Fruit fly (Drosophila melanogaster) whole organism: ENCODE results near the gene CG9503.

Experiments used
- CG8478 ChIP-seq: fragments of >200 bp; optimal IDR thresholded peaks from 2 replicates; lab custom pipeline; 2018; ENCODE audit warnings: inconsistent platforms
- Dll ChIP-seq: fragments of >200 bp; optimal IDR thresholded peaks from 2 replicates; lab custom pipeline; 2017
- EcR ChIP-seq, 2 experiments: fragments of >200 bp; optimal IDR thresholded peaks; 2 replicates each; lab custom pipeline; 2017; ENCODE audit warnings: missing biosample characterization in 2 of 2, missing genetic modification characterization in 2 of 2, missing genetic modification reagents in 2 of 2
- pan ChIP-seq: fragments of >200 bp; optimal IDR thresholded peaks from 2 replicates; lab custom pipeline; 2017
- psq ChIP-seq: fragments of >200 bp; optimal IDR thresholded peaks from 2 replicates; lab custom pipeline; 2017
- usp ChIP-seq: fragments of >200 bp; optimal IDR thresholded peaks from 2 replicates; lab custom pipeline; 2017; ENCODE audit warnings: missing biosample characterization, missing genetic modification characterization, mixed read lengths

Gene CG9503

DNA sequence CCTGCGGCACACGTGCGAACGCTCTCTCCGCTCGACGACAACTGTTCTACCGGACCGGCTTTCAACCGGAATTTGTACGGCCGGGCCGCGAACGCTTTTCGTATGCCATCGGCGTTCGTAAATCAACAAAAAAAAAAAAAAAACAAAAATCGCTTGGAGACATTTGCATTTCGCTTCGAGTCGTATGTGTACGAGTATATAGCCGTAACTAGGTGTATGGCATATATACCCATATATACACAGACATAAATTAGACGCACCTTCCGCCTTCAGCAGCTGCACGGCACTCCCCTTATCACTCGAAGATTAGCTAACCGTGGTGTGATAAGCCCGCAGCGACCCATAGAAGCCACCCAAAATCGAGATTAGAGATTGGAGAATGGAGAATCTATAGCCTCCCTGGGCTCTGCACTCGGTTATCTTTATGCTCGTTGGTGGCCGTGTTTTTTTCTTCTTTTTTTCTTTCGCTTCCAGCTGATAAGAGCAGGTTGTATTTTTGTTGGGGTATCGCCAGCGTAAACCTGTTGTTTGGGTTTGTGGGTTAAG is 17.7 kb downstream of the CG9503 start, which contains the start of gene CG9512:
CG9512 (minus strand) TSS at position 51 of the 546 bp plus-strand sequence.
- TF ChIP-seq pan (lab: Kevin White, UChicago) (no peak), usp (no peak), EcR (GFP tag; optimal IDR thresholded peaks at IDR 0.05; lab: Kevin White, UChicago) (no peak)

DNA sequence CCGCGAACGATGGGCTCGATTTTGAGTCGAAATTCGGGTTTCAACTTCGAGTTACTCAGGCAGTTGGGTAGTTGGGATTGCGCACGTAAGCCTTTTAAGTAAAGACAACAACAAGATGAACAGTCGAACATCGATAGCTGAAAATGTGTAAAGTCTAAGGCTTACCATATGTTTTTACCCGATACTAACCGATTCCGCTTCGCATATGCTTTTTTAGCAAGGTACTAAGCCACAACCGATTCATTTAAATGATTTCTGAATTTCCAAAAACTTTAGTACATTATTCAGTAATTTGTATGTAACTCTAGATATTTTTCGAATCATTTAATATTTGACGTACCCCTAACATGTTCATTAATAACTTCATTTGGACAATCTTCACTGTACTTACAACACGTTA is 25.7 kb downstream of the CG9503 start:
- TF ChIP-seq Dll (no peak), pan (lab: Kevin White, UChicago) (no peak)

DNA sequence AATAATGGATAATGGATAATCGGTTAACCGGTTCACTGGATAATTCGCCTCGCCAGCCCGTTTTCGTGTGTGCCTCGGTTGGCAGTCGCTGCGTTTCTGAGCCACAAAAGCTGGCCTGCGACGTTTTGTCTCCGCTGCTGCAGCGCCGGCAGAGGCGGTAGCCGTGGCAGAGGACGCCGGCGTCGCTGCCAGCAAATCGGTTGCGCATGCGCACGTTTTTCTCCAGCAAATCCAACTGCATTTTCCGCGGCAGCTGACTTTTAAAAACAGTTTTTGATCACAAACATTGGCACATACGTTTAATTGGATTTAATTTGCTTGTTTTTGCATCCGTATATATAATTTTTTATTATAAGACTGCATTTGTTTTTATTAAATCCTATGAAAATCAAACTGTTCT is 26.5 kb downstream of the CG9503 start, which contains the start of gene CG9514:
CG9514 (minus strand) TSS at position 101 of the 400 bp plus-strand sequence.
- TF ChIP-seq psq (lab: Kevin White, UChicago): no peak
- TF ChIP-seq pan (lab: Kevin White, UChicago): no peak
- TF ChIP-seq EcR (GFP tag; optimal IDR thresholded peaks at IDR 0.05; lab: Kevin White, UChicago): no peak
- no peak for TF ChIP-seq CG8478
- no peak for TF ChIP-seq usp
- TF ChIP-seq Dll: no peak

DNA sequence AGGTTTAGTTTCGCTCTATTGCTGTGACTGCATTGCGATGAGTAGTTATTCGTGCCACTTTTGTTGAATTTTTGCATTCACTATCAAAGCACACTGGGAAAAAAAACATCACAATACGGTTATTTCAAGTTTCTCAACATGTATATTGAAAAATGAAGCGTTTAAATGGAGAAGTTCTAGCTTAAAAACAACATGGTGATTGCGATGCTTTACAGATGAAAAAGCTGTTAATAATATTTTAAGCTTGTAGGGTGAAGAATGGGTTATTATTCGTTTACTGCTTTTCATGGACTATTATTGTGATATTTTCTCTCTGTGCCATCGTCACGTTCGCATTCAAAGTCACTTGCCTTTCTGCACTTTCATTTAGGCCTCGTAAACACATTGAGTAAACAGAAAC is 27.0 kb downstream of the CG9503 start:
- TF ChIP-seq CG8478 (no peak), EcR (GFP tag; optimal IDR thresholded peaks at IDR 0.05; lab: Kevin White, UChicago) (no peak), Dll (no peak), psq (lab: Kevin White, UChicago) (no peak)

DNA sequence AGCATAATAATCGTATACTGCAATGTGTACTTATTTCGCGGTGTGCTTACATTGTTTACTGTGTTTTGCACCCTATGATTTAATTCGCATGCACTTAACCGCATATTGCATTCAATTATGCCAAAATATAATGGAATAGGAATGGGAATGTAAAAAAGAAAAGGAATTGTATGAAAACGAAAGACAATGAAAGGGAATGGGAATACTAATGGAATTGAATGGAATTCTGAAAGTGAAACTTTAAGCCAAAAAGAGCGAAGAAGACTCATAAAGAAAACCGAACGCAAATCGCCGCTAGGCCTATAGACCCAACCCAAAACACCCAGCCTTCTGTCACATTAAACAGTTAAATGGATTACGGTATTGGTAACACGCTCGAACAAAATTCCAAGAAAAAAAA is 29.4 kb downstream of the CG9503 start:
- no peak for TF ChIP-seq EcR (GFP tag; optimal IDR thresholded peaks at IDR 0.05; lab: Kevin White, UChicago)
- TF ChIP-seq usp: no peak
- no peak for TF ChIP-seq Dll
- TF ChIP-seq CG8478: no peak
- TF ChIP-seq psq (lab: Kevin White, UChicago): no peak
- no peak for TF ChIP-seq pan (lab: Kevin White, UChicago)

DNA sequence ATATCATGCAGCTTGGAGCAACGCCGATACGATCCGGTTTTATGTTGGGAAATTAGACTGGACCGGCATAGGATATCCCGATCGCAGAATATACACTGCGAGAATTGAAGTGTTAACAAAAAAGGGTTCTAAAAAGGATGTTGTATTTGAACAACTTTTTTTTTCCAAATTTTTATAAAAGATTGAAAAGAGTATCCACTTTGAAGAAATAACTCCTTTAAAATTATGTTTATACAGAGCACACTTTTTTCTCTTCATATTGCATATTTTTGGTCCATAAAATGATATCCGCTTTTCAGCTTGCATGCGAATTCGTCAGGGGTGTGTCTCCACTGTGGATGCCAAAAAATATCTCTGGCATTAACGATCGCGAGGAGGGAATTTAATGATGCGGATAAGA is 31.0 kb downstream of the CG9503 start:
- TF ChIP-seq Dll: no peak
- TF ChIP-seq usp: no peak

DNA sequence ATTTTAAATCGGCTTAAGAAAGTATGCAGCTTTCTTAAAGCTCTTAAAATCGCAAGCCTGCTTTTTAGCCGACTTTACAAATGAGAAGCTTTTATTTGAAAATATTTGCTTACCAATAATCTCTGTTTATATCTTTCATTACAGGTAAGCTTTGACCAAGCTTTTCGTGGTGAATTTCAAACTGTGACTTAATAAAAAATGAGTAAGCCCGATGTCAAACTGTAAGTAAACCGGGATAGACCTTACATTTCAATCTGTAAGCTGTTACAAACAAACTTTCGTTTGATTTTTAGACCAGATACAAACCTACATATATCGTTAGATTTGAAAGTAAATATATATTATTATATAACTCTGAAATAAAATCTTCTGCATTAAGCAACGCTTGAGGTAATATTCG is 37.7 kb downstream of the CG9503 start:
- TF ChIP-seq EcR (GFP tag; optimal IDR thresholded peaks at IDR 0.05; lab: Kevin White, UChicago): no peak

DNA sequence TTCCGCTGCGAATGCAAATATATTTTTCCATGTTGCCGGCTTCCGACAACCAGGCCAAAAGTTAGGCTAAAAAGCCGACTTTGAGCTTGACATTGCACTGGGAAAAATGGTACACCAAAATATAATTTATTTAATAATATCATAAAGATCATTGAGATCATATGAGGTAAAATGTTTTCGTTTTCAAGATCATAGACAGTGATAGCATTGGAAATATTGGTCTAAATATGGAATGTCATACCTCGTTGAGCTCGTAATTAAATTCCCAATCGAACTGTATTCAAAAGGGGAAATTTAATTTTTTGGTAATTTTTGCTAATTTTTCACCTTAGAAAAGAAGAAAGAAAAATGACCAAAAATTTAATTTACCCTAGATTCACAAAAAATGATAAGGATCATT is 39.3 kb downstream of the CG9503 start:
- TF ChIP-seq pan (lab: Kevin White, UChicago): no peak
- TF ChIP-seq usp: no peak
- no peak for TF ChIP-seq CG8478
- TF ChIP-seq Dll: no peak
- TF ChIP-seq psq (lab: Kevin White, UChicago): no peak
- no peak for TF ChIP-seq EcR (GFP tag; optimal IDR thresholded peaks at IDR 0.05; lab: Kevin White, UChicago)

DNA sequence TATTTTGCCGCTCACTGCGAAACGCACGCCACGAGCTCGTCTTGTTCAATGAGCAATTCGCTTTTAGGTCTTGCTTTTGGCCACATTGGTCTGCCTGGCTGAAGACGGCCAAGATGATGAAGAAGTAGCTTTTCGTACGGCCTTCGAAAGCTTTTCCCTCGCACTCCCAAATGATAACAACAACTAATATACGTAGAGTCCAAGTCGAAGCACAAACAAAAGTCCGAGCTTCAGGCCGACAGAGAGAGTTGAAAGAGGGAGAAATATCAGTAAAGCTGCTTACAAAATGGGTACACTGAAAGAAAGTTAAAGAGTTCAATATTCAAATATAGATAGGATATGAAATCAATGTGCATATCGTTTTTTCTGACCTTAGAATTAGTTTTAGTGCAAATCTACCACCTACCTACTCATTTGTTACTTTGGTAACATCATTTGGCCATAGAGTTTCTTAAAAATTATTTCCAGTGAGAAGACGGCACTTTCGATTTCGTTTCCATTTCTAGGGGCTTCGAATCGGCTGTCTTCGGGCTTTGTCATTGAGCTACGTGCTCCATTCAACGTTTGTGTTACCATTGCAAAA is 40.7 kb downstream of the CG9503 start, which contains the start of the genes CG45064 and CG45065:
CG45064 (minus strand) TSS at position 51 of the 583 bp plus-strand sequence.
CG45065 (minus strand) TSS at position 51 of the 583 bp plus-strand sequence.
- no peak for TF ChIP-seq Dll

DNA sequence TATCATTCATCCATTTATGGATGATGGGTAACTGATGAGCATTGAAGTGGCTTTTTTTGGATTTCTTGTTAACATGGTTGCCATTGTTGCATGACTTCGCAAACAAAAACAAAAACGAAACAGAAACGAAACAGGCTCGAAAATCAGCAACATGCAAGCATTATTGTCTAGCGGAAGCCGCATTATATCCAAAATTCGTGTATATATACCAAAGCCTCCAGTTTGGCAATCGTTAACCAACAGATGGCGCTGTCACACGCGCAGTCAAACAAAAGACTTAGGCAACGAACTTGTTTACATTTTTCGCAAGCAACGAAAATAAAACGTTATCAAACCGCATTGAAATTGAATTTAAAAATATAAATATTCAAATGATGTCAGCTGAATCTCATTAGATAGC is 44.4 kb downstream of the CG9503 start:
- TF ChIP-seq usp (no peak), psq (lab: Kevin White, UChicago) (no peak), pan (lab: Kevin White, UChicago) (no peak), Dll (no peak), CG8478 (no peak), EcR (GFP tag; optimal IDR thresholded peaks at IDR 0.05; lab: Kevin White, UChicago) (no peak)

DNA sequence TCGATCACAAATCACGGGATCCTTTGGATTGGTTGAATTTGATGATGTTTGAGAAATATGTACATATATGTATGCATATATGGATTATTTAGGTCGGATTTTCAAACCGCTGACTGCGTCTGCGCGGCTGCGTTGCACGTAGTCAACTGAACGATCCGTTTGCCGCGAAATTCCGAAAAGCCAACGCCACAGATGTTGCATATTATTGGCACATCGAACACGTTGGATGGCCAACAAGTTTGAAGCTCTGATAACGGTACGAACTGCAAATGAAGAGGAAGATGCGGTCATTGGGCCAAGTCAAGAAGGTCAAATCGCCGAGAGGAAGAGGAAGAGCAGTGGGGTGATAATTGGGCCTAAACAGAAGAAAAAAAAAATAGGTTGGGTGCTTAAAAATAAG is 52.3 kb downstream of the CG9503 start, which contains the start of gene CG9518:
CG9518 (minus strand) TSS at position 154 of the 400 bp plus-strand sequence.
- TF ChIP-seq CG8478: no peak
- TF ChIP-seq psq (lab: Kevin White, UChicago): no peak
- no peak for TF ChIP-seq EcR (GFP tag; optimal IDR thresholded peaks at IDR 0.05; lab: Kevin White, UChicago)
- TF ChIP-seq Dll: no peak
- TF ChIP-seq pan (lab: Kevin White, UChicago): no peak
- no peak for TF ChIP-seq usp
